Worm (Caenorhabditis elegans) whole organism, L3 larva: ENCODE data around the gene rps-1.

Experiments used
- aly-2 ChIP-seq: fragments of 150-350 bp; optimal IDR thresholded peaks from 2 replicates; lab custom pipeline; 2014; ENCODE audit warnings: missing biosample characterization, missing genetic modification characterization
- egl-27 ChIP-seq: sonication (generic microtip); optimal IDR thresholded peaks from 4 replicates; lab custom pipeline; 2017; ENCODE audit warnings: missing biosample characterization, missing genetic modification reagents, missing genetic modification characterization
- mml-1 ChIP-seq: fragments of 150-350 bp; sonication (generic microtip); optimal IDR thresholded peaks from 3 replicates; lab custom pipeline; 2014; ENCODE audit warnings: missing biosample characterization, missing genetic modification characterization
- sea-2 ChIP-seq: fragments of 150-350 bp; sonication (generic microtip); optimal IDR thresholded peaks from 4 replicates; lab custom pipeline; 2014; ENCODE audit warnings: missing biosample characterization, missing genetic modification reagents, missing genetic modification characterization
- skn-1 ChIP-seq: fragments of 150-350 bp; optimal IDR thresholded peaks from 2 replicates; lab custom pipeline; 2014; ENCODE audit warnings: missing biosample characterization, missing genetic modification characterization

DNA sequence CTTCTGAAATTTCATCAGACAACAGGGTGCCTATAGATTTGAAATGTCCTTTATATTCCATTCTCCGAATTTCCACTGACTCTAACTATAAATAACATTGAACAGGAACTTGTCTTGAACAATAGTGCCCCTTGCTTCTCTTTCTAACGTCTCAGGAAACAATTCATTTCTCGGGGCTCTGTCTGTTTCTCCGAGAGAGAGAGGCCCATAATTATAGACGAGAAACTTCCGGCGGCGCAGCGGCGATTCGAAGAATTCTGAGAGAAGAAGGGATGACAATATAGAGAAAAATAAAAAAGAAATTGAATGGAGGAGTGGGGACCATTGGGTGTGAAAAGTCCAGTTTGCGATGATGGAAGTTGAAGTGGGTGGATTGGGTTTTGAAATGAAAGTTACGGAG is 15.5 kb upstream of the rps-1 start:
- no peak for TF ChIP-seq skn-1
- no peak for TF ChIP-seq mml-1 (tag; lab: Kevin White, UChicago)
- no peak for TF ChIP-seq egl-27 (tag; lab: Kevin White, UChicago)
- no peak for TF ChIP-seq aly-2
- no peak for TF ChIP-seq sea-2
